Fruit fly (Drosophila melanogaster) whole organism, embryonic: ENCODE data around the gene CG44836.
A peak's percentile ranks its signal among the peaks of the same experiment; 100 is the strongest.

ENCODE experiments used
- Aef1 ChIP-seq: fragments of 200-800 bp; sonication (Bioruptor generic); IDR thresholded peaks from 3 replicates; pipeline ENCODE4 v1.3.6; 2022; ENCODE audit warnings: missing biosample characterization, missing genetic modification characterization
- BEAF-32 ChIP-seq: fragments of 200-800 bp; sonication (Bioruptor generic); optimal IDR thresholded peaks from 3 replicates; lab custom pipeline; 2017; ENCODE audit warnings: missing biosample characterization, missing genetic modification characterization, mild to moderate bottlenecking, moderate library complexity, missing genetic modification reagents
- CG10274 ChIP-seq: fragments of 200-800 bp; sonication (Bioruptor generic); optimal IDR thresholded peaks from 3 replicates; lab custom pipeline; 2017; ENCODE audit warnings: missing biosample characterization, mild to moderate bottlenecking, missing genetic modification characterization
- CG10321 ChIP-seq: fragments of 200-800 bp; sonication (Bioruptor generic); IDR thresholded peaks from 2 replicates; pipeline ENCODE4 v1.3.6; 2022; ENCODE audit warnings: missing biosample characterization, missing genetic modification characterization
- CG10543 ChIP-seq: fragments of 200-800 bp; sonication (Bioruptor generic); optimal IDR thresholded peaks from 3 replicates; lab custom pipeline; 2017; ENCODE audit warnings: missing biosample characterization, mild to moderate bottlenecking, missing genetic modification characterization, moderate library complexity
- CG12236 ChIP-seq: fragments of 200-800 bp; sonication (Bioruptor generic); optimal IDR thresholded peaks from 2 replicates; lab custom pipeline; 2016; ENCODE audit warnings: missing biosample characterization, missing genetic modification characterization
- CG12659 ChIP-seq: fragments of 200-800 bp; sonication (Bioruptor generic); optimal IDR thresholded peaks from 3 replicates; lab custom pipeline; 2017; ENCODE audit warnings: mild to moderate bottlenecking, missing biosample characterization, missing genetic modification reagents, missing genetic modification characterization
- CG14710 ChIP-seq: fragments of 200-800 bp; sonication (Bioruptor generic); optimal IDR thresholded peaks from 3 replicates; lab custom pipeline; 2019; ENCODE audit warnings: missing biosample characterization, mild to moderate bottlenecking, missing genetic modification characterization, moderate library complexity
- CG15696 ChIP-seq: fragments of 200-800 bp; sonication (Bioruptor generic); optimal IDR thresholded peaks from 2 replicates; lab custom pipeline; 2019; ENCODE audit warnings: missing biosample characterization, mild to moderate bottlenecking, missing genetic modification characterization, moderate library complexity
- CG1832 ChIP-seq: fragments of 200-800 bp; sonication (Bioruptor generic); optimal IDR thresholded peaks from 2 replicates; lab custom pipeline; 2017; ENCODE audit warnings: missing biosample characterization, mild to moderate bottlenecking, missing genetic modification characterization, inconsistent platforms
- CG30431 ChIP-seq: fragments of 200-800 bp; sonication (Bioruptor generic); optimal IDR thresholded peaks from 2 replicates; lab custom pipeline; 2017; ENCODE audit warnings: missing biosample characterization, missing genetic modification characterization
- CG3163 ChIP-seq: fragments of 200-800 bp; sonication (Bioruptor generic); optimal IDR thresholded peaks from 3 replicates; lab custom pipeline; 2016; ENCODE audit warnings: missing biosample characterization, missing genetic modification characterization
- CG34376 ChIP-seq: fragments of 200-800 bp; sonication (Bioruptor generic); optimal IDR thresholded peaks from 2 replicates; lab custom pipeline; 2018; ENCODE audit warnings: missing biosample characterization, mild to moderate bottlenecking, missing genetic modification characterization
- CG4617 ChIP-seq: fragments of 200-800 bp; sonication (Bioruptor generic); optimal IDR thresholded peaks from 3 replicates; lab custom pipeline; 2016; ENCODE audit warnings: missing biosample characterization, missing genetic modification characterization, borderline replicate concordance
- CG5953 ChIP-seq: fragments of 200-800 bp; sonication (Bioruptor generic); IDR thresholded peaks from 2 replicates; pipeline ENCODE4 v1.3.6; 2022; ENCODE audit warnings: missing biosample characterization, missing genetic modification characterization
- CG6175 ChIP-seq: fragments of 200-800 bp; sonication (Bioruptor generic); IDR thresholded peaks from 3 replicates; pipeline ENCODE4 v1.3.6; 2022; ENCODE audit warnings: missing biosample characterization, missing genetic modification characterization
- CG6683 ChIP-seq: fragments of 200-800 bp; sonication (Bioruptor generic); optimal IDR thresholded peaks from 2 replicates; lab custom pipeline; 2017; ENCODE audit warnings: missing biosample characterization, mild to moderate bottlenecking, missing genetic modification characterization, missing genetic modification reagents
- CG8290 ChIP-seq, 3 experiments: fragments of 200-800 bp; sonication (Bioruptor generic); optimal IDR thresholded peaks; 2 replicates each; lab custom pipeline; 2016 to 2019; ENCODE audit warnings: missing biosample characterization in 3 of 3, missing genetic modification characterization in 3 of 3, mild to moderate bottlenecking in 2 of 3, moderate library complexity in 1 of 3
- CG8478 ChIP-seq: fragments of >200 bp; optimal IDR thresholded peaks from 2 replicates; lab custom pipeline; 2018
- CHES-1-like ChIP-seq: fragments of 200-800 bp; sonication (Bioruptor generic); optimal IDR thresholded peaks from 2 replicates; lab custom pipeline; 2016; ENCODE audit warnings: missing biosample characterization, missing genetic modification characterization
- Dbx ChIP-seq: fragments of 200-800 bp; sonication (Bioruptor generic); IDR thresholded peaks from 3 replicates; pipeline ENCODE4 v1.3.6; 2022; ENCODE audit warnings: missing biosample characterization, missing genetic modification characterization
- Dref ChIP-seq: fragments of 200-800 bp; sonication (Bioruptor generic); IDR thresholded peaks from 2 replicates; pipeline ENCODE4 v1.3.6; 2022; ENCODE audit warnings: missing biosample characterization, missing genetic modification characterization
- Eip74EF ChIP-seq, 2 experiments: fragments of 200-800 bp in 1 of 2; fragments of >200 bp in 1 of 2; sonication (Bioruptor generic) in 1 of 2; optimal IDR thresholded peaks; 2 replicates each; lab custom pipeline; 2017 to 2019; ENCODE audit warnings: missing biosample characterization in 2 of 2, missing genetic modification characterization in 2 of 2, mild to moderate bottlenecking in 1 of 2, moderate library complexity in 1 of 2
- Ets97D ChIP-seq: fragments of 200-800 bp; sonication (Bioruptor generic); optimal IDR thresholded peaks from 3 replicates; lab custom pipeline; 2016; ENCODE audit warnings: missing biosample characterization, missing genetic modification characterization
- Hey ChIP-seq: fragments of 200-800 bp; sonication (Bioruptor generic); optimal IDR thresholded peaks from 3 replicates; lab custom pipeline; 2018; ENCODE audit warnings: missing biosample characterization, mild to moderate bottlenecking, missing genetic modification characterization
- Hr39 ChIP-seq: fragments of >200 bp; optimal IDR thresholded peaks from 2 replicates; lab custom pipeline; 2017
- Myb ChIP-seq: fragments of 200-800 bp; sonication (Bioruptor generic); optimal IDR thresholded peaks from 2 replicates; lab custom pipeline; 2016; ENCODE audit warnings: missing biosample characterization, missing genetic modification characterization
- Oli ChIP-seq: fragments of 200-800 bp; sonication (Bioruptor generic); optimal IDR thresholded peaks from 2 replicates; lab custom pipeline; 2018; ENCODE audit warnings: missing biosample characterization, mild to moderate bottlenecking, missing genetic modification characterization, moderate library complexity
- Pdp1 ChIP-seq, 2 experiments: fragments of 200-800 bp; sonication (Bioruptor generic); optimal IDR thresholded peaks; 3 replicates each; lab custom pipeline; 2016; ENCODE audit warnings: missing biosample characterization in 2 of 2, missing genetic modification characterization in 2 of 2, mild to moderate bottlenecking in 1 of 2, moderate library complexity in 1 of 2
- Scr ChIP-seq: fragments of 200-800 bp; sonication (Bioruptor generic); IDR thresholded peaks from 2 replicates; pipeline ENCODE4 v1.3.6; 2022; ENCODE audit warnings: missing biosample characterization, missing genetic modification characterization; ENCODE audit not compliant: partially characterized antibody
- Sin3A ChIP-seq: fragments of >200 bp; optimal IDR thresholded peaks from 2 replicates; lab custom pipeline; 2018
- Sry-β ChIP-seq: fragments of 200-800 bp; sonication (Bioruptor generic); optimal IDR thresholded peaks from 2 replicates; lab custom pipeline; 2018; ENCODE audit warnings: missing biosample characterization, mild to moderate bottlenecking, missing genetic modification characterization, moderate library complexity
- Xrp1 ChIP-seq: fragments of 200-800 bp; sonication (Bioruptor generic); IDR thresholded peaks from 2 replicates; pipeline ENCODE4 v1.3.6; 2022; ENCODE audit warnings: missing biosample characterization, missing genetic modification characterization
- crp ChIP-seq, 2 experiments: fragments of 200-800 bp; sonication (Bioruptor generic); optimal IDR thresholded peaks; 2 replicates in 1 of 2; 3 replicates in 1 of 2; lab custom pipeline; 2017; ENCODE audit warnings: missing biosample characterization in 2 of 2, missing genetic modification characterization in 2 of 2, mild to moderate bottlenecking in 1 of 2, moderate library complexity in 1 of 2
- ftz-f1 ChIP-seq: fragments of 200-800 bp; sonication (Bioruptor generic); optimal IDR thresholded peaks from 2 replicates; lab custom pipeline; 2016; ENCODE audit warnings: missing biosample characterization, missing genetic modification characterization
- klu ChIP-seq: fragments of 200-800 bp; sonication (Bioruptor generic); IDR thresholded peaks from 2 replicates; pipeline ENCODE4 v1.3.6; 2022; ENCODE audit warnings: missing biosample characterization, missing genetic modification characterization
- knrl ChIP-seq: fragments of 200-800 bp; sonication (Bioruptor generic); IDR thresholded peaks from 3 replicates; pipeline ENCODE4 v1.3.6; 2022; ENCODE audit warnings: missing biosample characterization, missing genetic modification characterization; ENCODE audit not compliant: partially characterized antibody
- lbe ChIP-seq: fragments of 200-800 bp; sonication (Bioruptor generic); optimal IDR thresholded peaks from 2 replicates; lab custom pipeline; 2016; ENCODE audit warnings: missing biosample characterization, mild to moderate bottlenecking, missing genetic modification characterization
- lmd ChIP-seq: fragments of 200-800 bp; sonication (Bioruptor generic); IDR thresholded peaks from 2 replicates; pipeline ENCODE4 v1.3.6; 2022; ENCODE audit warnings: missing biosample characterization, missing genetic modification characterization
- nmo ChIP-seq: fragments of 200-800 bp; sonication (Bioruptor generic); optimal IDR thresholded peaks from 2 replicates; lab custom pipeline; 2018; ENCODE audit warnings: missing biosample characterization, mild to moderate bottlenecking, missing genetic modification characterization, moderate library complexity
- odd ChIP-seq: fragments of 200-800 bp; sonication (Bioruptor generic); optimal IDR thresholded peaks from 2 replicates; lab custom pipeline; 2017; ENCODE audit warnings: missing biosample characterization, mild to moderate bottlenecking, missing genetic modification characterization
- phol ChIP-seq: fragments of 200-800 bp; sonication (Bioruptor generic); optimal IDR thresholded peaks from 3 replicates; lab custom pipeline; 2018; ENCODE audit warnings: missing biosample characterization, mild to moderate bottlenecking, missing genetic modification characterization, moderate library complexity
- pros ChIP-seq: fragments of 200-800 bp; sonication (Bioruptor generic); optimal IDR thresholded peaks from 3 replicates; lab custom pipeline; 2019; ENCODE audit warnings: missing biosample characterization, mild to moderate bottlenecking, missing genetic modification characterization, moderate library complexity
- sd ChIP-seq: fragments of 200-800 bp; sonication (Bioruptor generic); optimal IDR thresholded peaks from 3 replicates; lab custom pipeline; 2018; ENCODE audit warnings: missing biosample characterization, mild to moderate bottlenecking, missing genetic modification characterization, moderate library complexity
- sens ChIP-seq: fragments of 200-800 bp; sonication (Bioruptor generic); peaks from one replicate; lab custom pipeline; 2016; ENCODE audit warnings: missing biosample characterization, missing genetic modification characterization
- sna ChIP-seq: fragments of 200-800 bp; sonication (Bioruptor generic); IDR thresholded peaks from 2 replicates; pipeline ENCODE4 v1.3.6; 2022; ENCODE audit warnings: missing biosample characterization, missing genetic modification characterization; ENCODE audit not compliant: partially characterized antibody
- stwl ChIP-seq: fragments of 200-800 bp; sonication (Bioruptor generic); optimal IDR thresholded peaks from 3 replicates; lab custom pipeline; 2018; ENCODE audit warnings: missing biosample characterization, mild to moderate bottlenecking, missing genetic modification characterization, moderate library complexity
- trh ChIP-seq: fragments of 200-800 bp; sonication (Bioruptor generic); optimal IDR thresholded peaks from 2 replicates; lab custom pipeline; 2016; ENCODE audit warnings: missing biosample characterization, missing genetic modification characterization
- zf30C ChIP-seq: fragments of 200-800 bp; sonication (Bioruptor generic); optimal IDR thresholded peaks from 3 replicates; lab custom pipeline; 2018; ENCODE audit warnings: missing biosample characterization, mild to moderate bottlenecking, missing genetic modification characterization

The CG44836 gene

DNA sequence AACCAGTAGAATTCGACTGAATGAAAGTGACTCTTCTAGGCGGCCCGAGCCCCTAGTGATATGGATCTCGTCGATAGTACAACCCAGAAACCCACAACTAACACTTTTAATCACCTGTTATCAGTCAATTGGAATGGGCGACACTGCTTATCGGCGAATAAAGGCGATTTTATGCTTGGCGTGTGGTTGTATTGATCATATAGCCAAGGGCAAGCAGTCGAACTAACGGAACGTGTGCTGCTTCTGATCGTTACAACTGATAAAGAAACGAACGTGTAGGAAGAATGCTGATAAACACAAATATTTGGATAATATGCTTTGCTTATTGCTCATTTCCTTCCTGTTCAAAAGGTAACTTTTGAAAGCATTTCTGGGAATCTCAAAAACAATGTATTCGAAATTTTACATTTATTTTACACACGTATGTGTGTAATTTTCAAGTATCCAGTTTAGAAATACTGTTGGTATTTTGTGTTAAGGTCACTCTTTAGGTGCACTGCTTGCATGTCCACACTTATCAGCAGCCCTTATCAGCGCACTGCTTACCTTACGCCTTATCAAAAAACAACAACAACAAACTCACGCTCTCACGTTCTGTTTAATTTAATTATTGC, 18.8 kb downstream of the CG44836 start, which contains the start of gene Agpat4 (continued):
- TF ChIP-seq sd (tag; lab: Kevin White, UChicago): peak; percentile 73
- no peak for TF ChIP-seq trh
- TF ChIP-seq zf30C (GFP tag; lab: Kevin White, UChicago): no peak
- peak; percentile 21 for TF ChIP-seq pros (GFP tag; lab: Kevin White, UChicago)
- peak; percentile 57 for TF ChIP-seq Aef1 (GFP tag; lab: Robert Waterston, UW)
- TF ChIP-seq CG10321: no peak
- TF ChIP-seq CG3163: peak; percentile 30
- no peak for TF ChIP-seq odd (GFP tag; lab: Kevin White, UChicago)
- peak; percentile 46 for TF ChIP-seq Ets97D (GFP tag; lab: Kevin White, UChicago)
- TF ChIP-seq klu (GFP tag; lab: Robert Waterston, UW): 0 out of 2 replicates have a peak, but pooled peaks have one; percentile 4
- peak; percentile 29 for TF ChIP-seq BEAF-32 (GFP tag; lab: Kevin White, UChicago)
- peak; percentile 61 for TF ChIP-seq nmo (GFP tag; lab: Kevin White, UChicago)
- peak; percentile 60 for TF ChIP-seq sens (GFP tag; lab: Kevin White, UChicago)
- TF ChIP-seq Sry-β (GFP tag; lab: Kevin White, UChicago): no peak
- TF ChIP-seq CG12659: peak; percentile 23
- no peak for TF ChIP-seq CG30431 (GFP tag; lab: Kevin White, UChicago)
- peak in 1 of 2 experiments; percentile 16 for TF ChIP-seq Pdp1 (GFP tag; optimal IDR thresholded peaks at IDR 0.05; lab: Kevin White, UChicago)
- peak; percentile 4 for TF ChIP-seq CHES-1-like (GFP tag; lab: Kevin White, UChicago)
- TF ChIP-seq sna (GFP tag; lab: Robert Waterston, UW): no peak
- peak; percentile 34 for TF ChIP-seq Hey
- TF ChIP-seq CG12236 (GFP tag; lab: Kevin White, UChicago): no peak
- TF ChIP-seq CG6683 (GFP tag; lab: Kevin White, UChicago): no peak
- TF ChIP-seq Dref: peak; percentile 42
- peak; percentile 74 for TF ChIP-seq stwl (tag; lab: Kevin White, UChicago)
- TF ChIP-seq knrl: peak; percentile 56; the same call in 2 of the 3 replicates
- TF ChIP-seq Scr (GFP tag; lab: Robert Waterston, UW): peak; percentile 32
- TF ChIP-seq lmd (GFP tag; lab: Robert Waterston, UW): no peak
- no peak for TF ChIP-seq CG10274
- peak; percentile 95 for TF ChIP-seq CG34376 (GFP tag; lab: Kevin White, UChicago)
- TF ChIP-seq phol: peak; percentile 23
- no peak for TF ChIP-seq CG15696 (tag; lab: Kevin White, UChicago)
- peak; percentile 84 for TF ChIP-seq CG8290 (GFP tag; optimal IDR thresholded peaks at IDR 0.05; lab: Kevin White, UChicago)
- TF ChIP-seq CG8290 (tag; optimal IDR thresholded peaks at IDR 0.05; lab: Kevin White, UChicago): peak; percentile 61 to 76
- TF ChIP-seq lbe (GFP tag; lab: Kevin White, UChicago): no peak
- TF ChIP-seq Myb (GFP tag; lab: Kevin White, UChicago): peak; percentile 86
- TF ChIP-seq CG8478 (lab: Kevin White, UChicago): peak; percentile 91
- TF ChIP-seq CG1832 (GFP tag; lab: Kevin White, UChicago): no peak
- peak; percentile 31 for TF ChIP-seq Sin3A
- TF ChIP-seq Dbx (GFP tag; lab: Robert Waterston, UW): 0 out of 3 replicates have a peak, but pooled peaks have one; percentile 3
- no peak for TF ChIP-seq Oli
- TF ChIP-seq CG10543 (GFP tag; lab: Kevin White, UChicago): peak; percentile 28
- TF ChIP-seq CG5953 (GFP tag; lab: Robert Waterston, UW): no peak
- peak in 1 of 2 experiments; percentile 74 for TF ChIP-seq crp (GFP tag; optimal IDR thresholded peaks at IDR 0.05; lab: Kevin White, UChicago)
- TF ChIP-seq CG14710: peak; percentile 26
- no peak for TF ChIP-seq Hr39 (lab: Kevin White, UChicago)
- TF ChIP-seq Xrp1 (GFP tag; lab: Robert Waterston, UW): no peak
- TF ChIP-seq Eip74EF (GFP tag; optimal IDR thresholded peaks at IDR 0.05; lab: Kevin White, UChicago): peak in 1 of 2 experiments; percentile 81
- TF ChIP-seq CG6175: no peak
- TF ChIP-seq ftz-f1 (GFP tag; lab: Kevin White, UChicago): peak; percentile 42
- peak; percentile 26 for TF ChIP-seq CG4617 (GFP tag; lab: Kevin White, UChicago)
